Fruit fly (Drosophila melanogaster): ENCODE data around the gene CG13658.

DNA sequence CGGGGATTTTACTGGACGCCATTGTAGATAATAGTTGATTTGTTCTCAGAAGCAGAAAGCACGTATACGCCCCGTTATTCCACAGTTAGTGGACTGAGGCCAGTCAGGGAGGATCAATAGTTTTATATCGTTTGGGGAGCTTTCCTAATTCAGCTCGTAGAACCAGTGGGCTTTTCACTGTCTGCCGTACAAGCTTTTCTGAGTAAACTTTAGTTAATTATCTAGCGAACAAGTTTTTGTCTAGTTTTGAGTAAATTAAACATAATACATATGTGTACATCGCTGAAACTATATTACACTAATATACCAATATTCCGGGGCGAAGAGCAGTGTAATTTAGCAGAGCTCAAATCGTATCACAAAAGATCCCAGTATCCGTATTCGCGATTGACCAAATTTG, 35.4 kb downstream of the CG13658 start, which contains the start of gene CG10562:
- no peak for TF ChIP-seq Dfd (GFP tag; optimal IDR thresholded peaks at IDR 0.05)
- TF ChIP-seq pan (optimal IDR thresholded peaks at IDR 0.05) = no peak
- no peak for TF ChIP-seq HLH106 (tag; optimal IDR thresholded peaks at IDR 0.05)
- TF ChIP-seq woc (GFP tag; optimal IDR thresholded peaks at IDR 0.05) = no peak
- no peak for TF ChIP-seq psq (GFP tag; optimal IDR thresholded peaks at IDR 0.05)
- TF ChIP-seq Vsx2 (GFP tag; optimal IDR thresholded peaks at IDR 0.05; ENCODE audit: partially characterized antibody) = no peak
- TF ChIP-seq N (GFP tag; optimal IDR thresholded peaks at IDR 0.05) = no peak

Data from whole organism, wandering third instar larva.